Fruit fly (Drosophila melanogaster): Measurements from ENCODE around the gene CG10713.

Gene CG10713

DNA sequence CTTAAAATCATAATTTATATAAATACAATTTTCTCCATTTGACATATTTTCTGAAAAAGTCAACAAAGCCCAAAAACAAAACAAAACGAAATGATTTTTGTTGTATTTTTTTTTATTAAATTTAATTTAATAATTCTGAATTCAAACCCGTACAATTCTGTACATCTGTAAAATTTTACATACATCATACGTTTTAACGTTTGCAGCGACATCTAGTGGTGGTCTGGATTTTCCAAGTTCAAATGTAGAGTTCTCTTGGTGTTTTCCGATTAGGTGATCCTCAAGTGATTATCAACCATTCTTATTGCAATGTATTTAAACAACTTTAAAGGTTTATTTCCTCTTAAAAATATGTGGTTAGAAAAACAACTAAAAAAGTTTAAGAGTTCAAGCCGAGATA is 24.0 kb downstream of the CG10713 start (continued):
- TF ChIP-seq Lhr (GFP tag; optimal IDR thresholded peaks at IDR 0.05) = peak; percentile 63
- no peak for TF ChIP-seq Neu2 (GFP tag; optimal IDR thresholded peaks at IDR 0.05; ENCODE audit: borderline replicate concordance)
- no peak for TF ChIP-seq br (optimal IDR thresholded peaks at IDR 0.05)
- peak in 1 of 2 experiments; percentile 66 for TF ChIP-seq chif (GFP tag; optimal IDR thresholded peaks at IDR 0.05)
- TF ChIP-seq CG8359 (GFP tag; optimal IDR thresholded peaks at IDR 0.05; ENCODE audit: borderline replicate concordance) = no peak
- TF ChIP-seq Elba2 (GFP tag; optimal IDR thresholded peaks at IDR 0.05) = peak; percentile 97
- TF ChIP-seq ro (GFP tag; IDR thresholded peaks at IDR 0.05) = no peak
- peak; percentile 100 for TF ChIP-seq CG10979 (tag; optimal IDR thresholded peaks at IDR 0.05)
- TF ChIP-seq Ets65A (GFP tag) = peak; percentile 70
- no peak for TF ChIP-seq CG10462 (GFP tag; optimal IDR thresholded peaks at IDR 0.05)
- no peak for TF ChIP-seq CG18619 (GFP tag; optimal IDR thresholded peaks at IDR 0.05)
- TF ChIP-seq ind (GFP tag; optimal IDR thresholded peaks at IDR 0.05) = peak; percentile 33
- TF ChIP-seq CG10267 (tag; optimal IDR thresholded peaks at IDR 0.05) = peak; percentile 49
- peak; percentile 73 for TF ChIP-seq sens (GFP tag)
- TF ChIP-seq CG7786 (GFP tag; optimal IDR thresholded peaks at IDR 0.05) = no peak
- TF ChIP-seq Camta (GFP tag; optimal IDR thresholded peaks at IDR 0.05) = peak; percentile 21
- peak; percentile 43; the same call in 1 of the 2 replicates for TF ChIP-seq CG9932 (GFP tag; IDR thresholded peaks at IDR 0.05)
- TF ChIP-seq z (GFP tag; IDR thresholded peaks at IDR 0.05) = no peak
- TF ChIP-seq fd3F (GFP tag; optimal IDR thresholded peaks at IDR 0.05) = peak; percentile 33
- no peak for TF ChIP-seq aop (GFP tag; IDR thresholded peaks at IDR 0.05)
- TF ChIP-seq sug (tag; optimal IDR thresholded peaks at IDR 0.05) = peak; percentile 29
- TF ChIP-seq Nf-YC (tag; optimal IDR thresholded peaks at IDR 0.05) = peak; percentile 8
- TF ChIP-seq CG10366 (GFP tag; IDR thresholded peaks at IDR 0.05) = no peak
- TF ChIP-seq mld (GFP tag; IDR thresholded peaks at IDR 0.05; ENCODE audit: partially characterized antibody) = no peak
- peak; percentile 26 for TF ChIP-seq CG4424 (GFP tag; optimal IDR thresholded peaks at IDR 0.05)
- TF ChIP-seq lilli (GFP tag; optimal IDR thresholded peaks at IDR 0.05) = peak; percentile 39
- peak; percentile 29 for TF ChIP-seq pnt (GFP tag; optimal IDR thresholded peaks at IDR 0.05)
- peak; percentile 19 for TF ChIP-seq yki (optimal IDR thresholded peaks at IDR 0.05)
- no peak for TF ChIP-seq nom (GFP tag; optimal IDR thresholded peaks at IDR 0.05)
- TF ChIP-seq Dbx (GFP tag; IDR thresholded peaks at IDR 0.05) = peak; percentile 28; the same call in 1 of the 3 replicates
- peak; percentile 43 for TF ChIP-seq mam (GFP tag; optimal IDR thresholded peaks at IDR 0.05)
- TF ChIP-seq en (GFP tag; optimal IDR thresholded peaks at IDR 0.05) = no peak
- TF ChIP-seq Hsf (GFP tag; optimal IDR thresholded peaks at IDR 0.05) = peak; percentile 50
- peak; percentile 54 for TF ChIP-seq CG17359 (tag; optimal IDR thresholded peaks at IDR 0.05)
- TF ChIP-seq klu (GFP tag; IDR thresholded peaks at IDR 0.05) = no peak
- peak; percentile 83 for TF ChIP-seq CG11456 (GFP tag; IDR thresholded peaks at IDR 0.05)
- peak; percentile 31 for TF ChIP-seq Dp (GFP tag; optimal IDR thresholded peaks at IDR 0.05)
- TF ChIP-seq Abd-B (GFP tag; optimal IDR thresholded peaks at IDR 0.05) = no peak
- TF ChIP-seq CG32532 (GFP tag; IDR thresholded peaks at IDR 0.05) = peak; percentile 59; the same call in 1 of the 2 replicates
- TF ChIP-seq chinmo (GFP tag; IDR thresholded peaks at IDR 0.05; ENCODE audit: partially characterized antibody) = 0 out of 4 replicates have a peak, but pooled peaks have one; percentile 31
- TF ChIP-seq Dip3 (GFP tag; optimal IDR thresholded peaks at IDR 0.05) = peak; percentile 14
- TF ChIP-seq tgo (GFP tag; IDR thresholded peaks at IDR 0.05) = 0 out of 3 replicates have a peak, but pooled peaks have one; percentile 23
- TF ChIP-seq CG8944 (GFP tag; optimal IDR thresholded peaks at IDR 0.05) = peak; percentile 26
- no peak for TF ChIP-seq Trl (optimal IDR thresholded peaks at IDR 0.05)
- peak; percentile 1 for TF ChIP-seq Trl (GFP tag; optimal IDR thresholded peaks at IDR 0.05)
- peak; percentile 37 for TF ChIP-seq grau (tag; optimal IDR thresholded peaks at IDR 0.05)
- no peak for TF ChIP-seq CG33557 (GFP tag; optimal IDR thresholded peaks at IDR 0.05)
- no peak for TF ChIP-seq Six4 (GFP tag; optimal IDR thresholded peaks at IDR 0.05)
- TF ChIP-seq CG5180 (GFP tag; optimal IDR thresholded peaks at IDR 0.05) = no peak
- peak; percentile 15 for TF ChIP-seq CG18764 (GFP tag; optimal IDR thresholded peaks at IDR 0.05)
- TF ChIP-seq pita (GFP tag; optimal IDR thresholded peaks at IDR 0.05) = peak; percentile 50
- peak; percentile 24 to 63 for TF ChIP-seq dpn (GFP tag; optimal IDR thresholded peaks at IDR 0.05)
